Worm (Caenorhabditis elegans): Measurements from ENCODE around the gene ubc-19.

Gene ubc-19

ce11 chrV:18729324-18729924, 39.9 kb upstream of the ubc-19 start, which contains the start of gene asp-19:
TSS of gene asp-19 (minus strand) at chrV:18729374.
- TF ChIP-seq daf-12 (tag; optimal IDR thresholded peaks at IDR 0.05) (no peak), fos-1 (tag; optimal IDR thresholded peaks at IDR 0.05) (no peak), ztf-11 (tag; optimal IDR thresholded peaks at IDR 0.05) (no peak), zag-1 (tag; optimal IDR thresholded peaks at IDR 0.05) (no peak), ceh-16 (tag; optimal IDR thresholded peaks at IDR 0.05) (no peak), nhr-12 (tag; optimal IDR thresholded peaks at IDR 0.05) (no peak), unc-39 (tag; optimal IDR thresholded peaks at IDR 0.05) (no peak), sea-2 (GFP tag; optimal IDR thresholded peaks at IDR 0.05) (no peak), nhr-43 (tag; optimal IDR thresholded peaks at IDR 0.05; ENCODE audit: poor library complexity, severe bottlenecking) (no peak), mdl-1 (tag; optimal IDR thresholded peaks at IDR 0.05) (no peak)

- TF ChIP-seq aly-2 (tag; optimal IDR thresholded peaks at IDR 0.05), result no peak
- TF ChIP-seq nhr-12 (tag; optimal IDR thresholded peaks at IDR 0.05), result no peak
- TF ChIP-seq daf-12 (tag; optimal IDR thresholded peaks at IDR 0.05), result no peak
- no peak for TF ChIP-seq mdl-1 (tag; optimal IDR thresholded peaks at IDR 0.05)
- no peak for TF ChIP-seq sea-2 (GFP tag; optimal IDR thresholded peaks at IDR 0.05)
- TF ChIP-seq eor-1 (tag; optimal IDR thresholded peaks at IDR 0.05), result no peak
- TF ChIP-seq ZK546.5 (tag; optimal IDR thresholded peaks at IDR 0.05), result no peak
- no peak for TF ChIP-seq unc-62 (GFP tag; optimal IDR thresholded peaks at IDR 0.05)
- no peak for TF ChIP-seq nhr-11 (tag; optimal IDR thresholded peaks at IDR 0.05)
- TF ChIP-seq ceh-9 (tag; optimal IDR thresholded peaks at IDR 0.05), result no peak
- no peak for TF ChIP-seq lsy-12 (tag; optimal IDR thresholded peaks at IDR 0.05)
- no peak for TF ChIP-seq egl-5 (tag; optimal IDR thresholded peaks at IDR 0.05)
- TF ChIP-seq nhr-237 (tag; optimal IDR thresholded peaks at IDR 0.05), result no peak
- no peak for TF ChIP-seq nhr-67 (tag; optimal IDR thresholded peaks at IDR 0.05)
These were observed 36.3 kb upstream of the ubc-19 start for ce11 chrV:18725858-18726257.

DNA sequence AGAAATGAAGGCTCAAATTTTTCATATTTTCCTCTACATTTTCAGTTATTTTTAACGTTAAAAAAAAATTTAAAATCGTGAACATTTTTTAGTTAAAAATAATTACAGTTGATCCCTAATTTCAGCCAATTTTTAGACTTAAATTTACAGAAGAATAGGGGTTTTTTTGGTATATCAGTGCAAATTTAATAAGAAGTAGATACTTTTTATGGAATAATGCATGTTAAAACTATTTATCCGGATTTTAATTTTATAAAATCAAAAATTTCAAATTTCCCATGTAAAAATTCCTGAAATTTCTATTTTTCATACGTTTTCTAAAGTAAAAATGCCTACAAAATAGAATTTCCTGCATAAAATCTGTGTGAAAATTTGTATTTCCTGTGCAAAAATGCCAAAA, 34.5 kb upstream of the ubc-19 start:
- TF ChIP-seq ZK546.5 (tag; optimal IDR thresholded peaks at IDR 0.05) (no peak), lsy-12 (tag; optimal IDR thresholded peaks at IDR 0.05) (no peak), nhr-237 (tag; optimal IDR thresholded peaks at IDR 0.05) (no peak), nhr-12 (tag; optimal IDR thresholded peaks at IDR 0.05) (no peak), jun-1 (tag; optimal IDR thresholded peaks at IDR 0.05) (no peak), egl-5 (tag; optimal IDR thresholded peaks at IDR 0.05) (no peak), elt-1 (tag; optimal IDR thresholded peaks at IDR 0.05) (no peak), pha-4 (tag; optimal IDR thresholded peaks at IDR 0.05) (no peak), egl-27 (tag; optimal IDR thresholded peaks at IDR 0.05) (no peak), nhr-28 (tag; optimal IDR thresholded peaks at IDR 0.05) (no peak), eor-1 (tag; optimal IDR thresholded peaks at IDR 0.05) (no peak), lin-15B (tag; optimal IDR thresholded peaks at IDR 0.05) (no peak), tbx-2 (tag; optimal IDR thresholded peaks at IDR 0.05) (no peak), elt-3 (tag; optimal IDR thresholded peaks at IDR 0.05) (no peak), daf-12 (tag; optimal IDR thresholded peaks at IDR 0.05) (no peak), lin-39 (tag; optimal IDR thresholded peaks at IDR 0.05) (no peak), nhr-23 (tag; optimal IDR thresholded peaks at IDR 0.05) (no peak)

DNA sequence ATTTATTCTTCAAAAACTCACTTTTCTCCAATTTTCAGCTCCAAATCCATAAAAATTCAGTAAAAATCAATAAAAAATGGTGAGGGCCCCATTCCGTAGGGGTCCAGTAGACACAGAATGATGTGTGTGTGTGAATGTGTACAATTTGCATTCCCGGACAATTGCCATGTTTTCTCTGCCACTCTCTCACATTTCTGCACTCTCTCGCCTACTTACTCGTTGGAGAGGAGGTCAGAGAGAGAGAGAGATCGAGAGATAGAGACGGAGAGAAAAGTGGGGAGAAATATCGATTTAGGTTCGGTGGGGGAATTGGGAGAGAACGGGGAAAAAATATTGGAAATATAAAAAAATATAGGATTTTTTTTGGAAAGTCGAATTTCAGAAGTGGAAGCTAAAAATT, 34.0 kb upstream of the ubc-19 start:
- TF ChIP-seq hmg-11 (tag; optimal IDR thresholded peaks at IDR 0.05) (peak; percentile 94), unc-62 (GFP tag; optimal IDR thresholded peaks at IDR 0.05) (no peak), nhr-25 (tag; optimal IDR thresholded peaks at IDR 0.05) (peak; percentile 12), elt-2 (tag; optimal IDR thresholded peaks at IDR 0.05) (peak; percentile 66), fkh-10 (GFP tag; optimal IDR thresholded peaks at IDR 0.05) (peak; percentile 55), fkh-2 (tag; optimal IDR thresholded peaks at IDR 0.05) (peak; percentile 57), skn-1 (tag; optimal IDR thresholded peaks at IDR 0.05) (peak; percentile 55), ceh-28 (tag; optimal IDR thresholded peaks at IDR 0.05) (peak; percentile 98), snpc-4 (tag; optimal IDR thresholded peaks at IDR 0.05) (peak; percentile 81), egl-5 (tag; optimal IDR thresholded peaks at IDR 0.05) (peak; percentile 98), nhr-43 (tag; optimal IDR thresholded peaks at IDR 0.05; ENCODE audit: poor library complexity, severe bottlenecking) (no peak), pha-4 (tag; optimal IDR thresholded peaks at IDR 0.05) (peak; percentile 98), mml-1 (tag; optimal IDR thresholded peaks at IDR 0.05) (no peak), nfya-1 (tag; optimal IDR thresholded peaks at IDR 0.05; ENCODE audit: insufficient read depth) (peak; percentile 91), R02D3.7 (tag; optimal IDR thresholded peaks at IDR 0.05) (peak; percentile 72), elt-1 (tag; optimal IDR thresholded peaks at IDR 0.05) (no peak), lin-15B (tag; optimal IDR thresholded peaks at IDR 0.05) (peak; percentile 54), zag-1 (tag; optimal IDR thresholded peaks at IDR 0.05) (no peak), lin-39 (tag; optimal IDR thresholded peaks at IDR 0.05) (peak; percentile 59), jun-1 (tag; optimal IDR thresholded peaks at IDR 0.05) (peak; percentile 63), ceh-82 (tag; optimal IDR thresholded peaks at IDR 0.05) (peak; percentile 79), ama-1 (optimal IDR thresholded peaks at IDR 0.05) (peak; percentile 39), ceh-9 (tag; optimal IDR thresholded peaks at IDR 0.05) (peak; percentile 13), nhr-23 (tag; optimal IDR thresholded peaks at IDR 0.05) (peak; percentile 86), pqm-1 (tag; optimal IDR thresholded peaks at IDR 0.05) (peak; percentile 79), eor-1 (tag; optimal IDR thresholded peaks at IDR 0.05) (no peak)
